Worm (Caenorhabditis elegans): ENCODE results near the gene mcm-2.

ce11 chrII:12049281-12049680 lies 42.9 kb upstream of the mcm-2 start, which contains the start of gene nadk-2:
- no peak for TF ChIP-seq nhr-23 (tag; optimal IDR thresholded peaks at IDR 0.05)
- no peak for TF ChIP-seq nhr-12 (tag; optimal IDR thresholded peaks at IDR 0.05)
- no peak for TF ChIP-seq lin-15B (tag; optimal IDR thresholded peaks at IDR 0.05)
- TF ChIP-seq jun-1 (tag; optimal IDR thresholded peaks at IDR 0.05) = no peak
- TF ChIP-seq ama-1 (optimal IDR thresholded peaks at IDR 0.05) = no peak
- no peak for TF ChIP-seq ceh-16 (tag; optimal IDR thresholded peaks at IDR 0.05)
- TF ChIP-seq snpc-4 (tag; optimal IDR thresholded peaks at IDR 0.05) = no peak
- TF ChIP-seq pha-4 (tag; optimal IDR thresholded peaks at IDR 0.05) = no peak
- no peak for TF ChIP-seq lsy-12 (tag; optimal IDR thresholded peaks at IDR 0.05)
- TF ChIP-seq nhr-237 (tag; optimal IDR thresholded peaks at IDR 0.05) = no peak
- no peak for TF ChIP-seq elt-1 (tag; optimal IDR thresholded peaks at IDR 0.05)
- TF ChIP-seq tbx-2 (tag; optimal IDR thresholded peaks at IDR 0.05) = no peak
- TF ChIP-seq fkh-10 (GFP tag; optimal IDR thresholded peaks at IDR 0.05) = no peak
- TF ChIP-seq lin-39 (tag; optimal IDR thresholded peaks at IDR 0.05) = no peak
